Worm (Caenorhabditis elegans) whole organism, L4/young adult: ENCODE data around the gene F21C10.4.

Source experiments
- W03F9.2 ChIP-seq: fragments of 150-350 bp; optimal IDR thresholded peaks from 2 replicates; lab custom pipeline; 2014; ENCODE audit warnings: missing biosample characterization, missing genetic modification characterization
- him-1 ChIP-seq: sonication (generic microtip); optimal IDR thresholded peaks from 2 replicates; lab custom pipeline; 2016; ENCODE audit warnings: missing genotype, missing genetic modification reagents, missing genetic modification characterization, missing compliant biosample characterization

DNA sequence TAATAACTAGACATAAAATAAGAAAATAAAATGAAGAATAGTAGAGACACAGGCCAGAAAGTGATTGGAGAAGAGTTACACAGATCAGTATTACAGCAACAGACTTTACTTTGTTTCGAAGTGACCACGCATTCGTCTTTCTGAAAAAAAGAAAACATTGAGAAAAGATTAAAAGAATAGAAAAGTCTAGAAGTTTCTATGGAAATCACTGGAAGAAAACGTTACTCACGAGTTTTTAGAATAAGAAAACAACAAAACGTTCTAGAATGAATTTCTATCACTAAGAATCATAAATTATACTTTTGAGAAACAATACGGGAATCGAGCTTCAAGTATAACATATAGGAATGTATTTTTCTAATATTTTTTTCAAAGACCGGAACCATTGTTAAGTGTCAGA, 29.2 kb downstream of the F21C10.4 start:
- TF ChIP-seq W03F9.2 = no peak
- no peak for TF ChIP-seq him-1 (tag; lab: Kevin White, UChicago)
